Worm (Caenorhabditis elegans) whole organism, young adult: ENCODE results near the gene hoe-1.

ENCODE experiments used
- B0035.1 ChIP-seq: sonication (generic microtip); optimal IDR thresholded peaks from 2 replicates; lab custom pipeline; 2016; ENCODE audit warnings: missing genetic modification characterization, mild to moderate bottlenecking, missing compliant biosample characterization, missing genotype, missing genetic modification reagents
- B0261.1 ChIP-seq: sonication (generic microtip); optimal IDR thresholded peaks from 2 replicates; lab custom pipeline; 2016; ENCODE audit warnings: mild to moderate bottlenecking, missing genetic modification characterization, moderate library complexity, missing compliant biosample characterization
- F10E7.11 ChIP-seq: sonication (generic microtip); optimal IDR thresholded peaks from 2 replicates; lab custom pipeline; 2017; ENCODE audit warnings: mild to moderate bottlenecking, missing genetic modification characterization, moderate library complexity, missing compliant biosample characterization
- F37B4.10 ChIP-seq: fragments of 200-800 bp; sonication (Bioruptor generic); IDR thresholded peaks from 2 replicates; pipeline ENCODE4 v1.3.6; 2022; ENCODE audit warnings: missing genetic modification characterization, missing compliant biosample characterization
- F57A8.1 ChIP-seq: fragments of 200-800 bp; sonication (Bioruptor generic); optimal IDR thresholded peaks from 2 replicates; lab custom pipeline; 2018; ENCODE audit warnings: mild to moderate bottlenecking, missing genetic modification characterization, moderate library complexity, missing compliant biosample characterization
- F57C9.4 ChIP-seq: sonication (generic microtip); optimal IDR thresholded peaks from 2 replicates; lab custom pipeline; 2017; ENCODE audit warnings: mild to moderate bottlenecking, missing genetic modification characterization, missing compliant biosample characterization
- K11D2.4 ChIP-seq: fragments of 200-800 bp; sonication (Bioruptor generic); IDR thresholded peaks from 2 replicates; pipeline ENCODE4 v1.3.6; 2022; ENCODE audit warnings: missing genetic modification reagents, missing genetic modification characterization, missing compliant biosample characterization
- T07F8.4 ChIP-seq: sonication (generic microtip); optimal IDR thresholded peaks from 2 replicates; lab custom pipeline; 2016; ENCODE audit warnings: mild to moderate bottlenecking, missing genetic modification characterization, moderate library complexity, missing compliant biosample characterization
- Y53G8AR.9 ChIP-seq: fragments of 200-800 bp; sonication (Bioruptor generic); conservative IDR thresholded peaks from 2 replicates; pipeline ENCODE4 v1.3.6; 2022; ENCODE audit warnings: missing genetic modification reagents, missing genetic modification characterization, missing compliant biosample characterization
- Y95B8A.8 ChIP-seq: fragments of 200-800 bp; sonication (Bioruptor generic); IDR thresholded peaks from 2 replicates; pipeline ENCODE4 v1.3.6; 2022; ENCODE audit warnings: missing genetic modification reagents, missing genetic modification characterization, missing compliant biosample characterization
- ama-1 ChIP-seq, 3 experiments: fragments of 150-350 bp in 1 of 3; sonication (generic microtip) in 2 of 3; optimal IDR thresholded peaks; 2 replicates each; lab custom pipeline; 2014 to 2018; ENCODE audit warnings: missing biosample characterization in 2 of 3, missing genetic modification characterization in 2 of 3, missing genetic modification reagents in 2 of 3
- attf-6 ChIP-seq: fragments of 200-800 bp; sonication (Bioruptor generic); IDR thresholded peaks from 2 replicates; pipeline ENCODE4 v1.3.6; 2022; ENCODE audit warnings: missing genetic modification reagents, missing genetic modification characterization, missing compliant biosample characterization
- ccch-3 ChIP-seq: fragments of 200-800 bp; sonication (Bioruptor generic); optimal IDR thresholded peaks from 2 replicates; lab custom pipeline; 2018; ENCODE audit warnings: mild to moderate bottlenecking, missing genetic modification characterization, missing compliant biosample characterization
- cebp-1 ChIP-seq, 2 experiments: fragments of 200-800 bp in 1 of 2; sonication (Bioruptor generic) in 1 of 2; sonication (generic microtip) in 1 of 2; IDR thresholded peaks in 1 of 2; optimal IDR thresholded peaks in 1 of 2; 2 replicates each; pipeline versions ENCODE4 v1.3.6 to Lab custom; 2017 to 2022; ENCODE audit warnings: missing compliant biosample characterization in 2 of 2, missing genetic modification characterization in 2 of 2, mild to moderate bottlenecking in 1 of 2, missing genetic modification reagents in 1 of 2, moderate library complexity in 1 of 2
- cebp-2 ChIP-seq: fragments of 200-800 bp; sonication (Bioruptor generic); IDR thresholded peaks from 2 replicates; pipeline ENCODE4 v1.3.6; 2022; ENCODE audit warnings: missing genetic modification characterization, missing compliant biosample characterization
- ceh-58 ChIP-seq: fragments of 200-800 bp; sonication (Bioruptor generic); IDR thresholded peaks from 2 replicates; pipeline ENCODE4 v1.3.6; 2022; ENCODE audit warnings: missing genetic modification characterization, missing compliant biosample characterization
- dox-1 ChIP-seq: fragments of 200-800 bp; sonication (Bioruptor generic); IDR thresholded peaks from 2 replicates; pipeline ENCODE4 v1.3.6; 2022; ENCODE audit warnings: missing genetic modification reagents, missing genetic modification characterization, missing compliant biosample characterization
- ets-4 ChIP-seq: fragments of 200-800 bp; sonication (Bioruptor generic); optimal IDR thresholded peaks from 2 replicates; lab custom pipeline; 2018; ENCODE audit warnings: mild to moderate bottlenecking, missing genetic modification characterization, missing compliant biosample characterization
- hlh-12 ChIP-seq: sonication (generic microtip); optimal IDR thresholded peaks from 2 replicates; lab custom pipeline; 2016; ENCODE audit warnings: missing genetic modification characterization, missing compliant biosample characterization
- hmg-1.2 ChIP-seq: fragments of 200-800 bp; sonication (Bioruptor generic); IDR thresholded peaks from 2 replicates; pipeline ENCODE4 v1.3.6; 2022; ENCODE audit warnings: missing genetic modification reagents, missing genetic modification characterization, missing compliant biosample characterization
- hrde-1 ChIP-seq: sonication (generic microtip); optimal IDR thresholded peaks from 2 replicates; lab custom pipeline; 2016; ENCODE audit warnings: missing genetic modification characterization, mild to moderate bottlenecking, missing compliant biosample characterization, moderate library complexity, missing genotype, missing genetic modification reagents, borderline replicate concordance
- lag-1 ChIP-seq: fragments of 200-800 bp; sonication (Bioruptor generic); IDR thresholded peaks from 2 replicates; pipeline ENCODE4 v1.3.6; 2022; ENCODE audit warnings: missing genetic modification reagents, missing genetic modification characterization, missing compliant biosample characterization
- lin-35 ChIP-seq, 3 experiments: fragments of 150-350 bp in 2 of 3; sonication (generic microtip) in 1 of 3; optimal IDR thresholded peaks; 2 replicates each; lab custom pipeline; 2014 to 2018; ENCODE audit warnings: missing biosample characterization in 3 of 3, missing genetic modification characterization in 3 of 3, missing genetic modification reagents in 3 of 3
- lin-40 ChIP-seq: sonication (generic microtip); optimal IDR thresholded peaks from 2 replicates; lab custom pipeline; 2016; ENCODE audit warnings: missing genetic modification characterization, mild to moderate bottlenecking, missing compliant biosample characterization, missing genotype, missing genetic modification reagents
- madf-3 ChIP-seq: fragments of 200-800 bp; sonication (Bioruptor generic); IDR thresholded peaks from 2 replicates; pipeline ENCODE4 v1.3.6; 2022; ENCODE audit warnings: missing genetic modification reagents, missing genetic modification characterization, missing compliant biosample characterization
- mcd-1 ChIP-seq: fragments of 200-800 bp; sonication (Bioruptor generic); IDR thresholded peaks from 2 replicates; pipeline ENCODE4 v1.3.6; 2022; ENCODE audit warnings: missing genetic modification reagents, missing genetic modification characterization, missing compliant biosample characterization
- mes-4 ChIP-seq: sonication (generic microtip); optimal IDR thresholded peaks from 2 replicates; lab custom pipeline; 2016; ENCODE audit warnings: missing genotype, missing genetic modification characterization, missing compliant biosample characterization
- nhr-179 ChIP-seq: sonication (generic microtip); optimal IDR thresholded peaks from 2 replicates; lab custom pipeline; 2016; ENCODE audit warnings: mild to moderate bottlenecking, missing genetic modification characterization, missing compliant biosample characterization
- nhr-27 ChIP-seq: fragments of 200-800 bp; sonication (Bioruptor generic); optimal IDR thresholded peaks from 2 replicates; lab custom pipeline; 2018; ENCODE audit warnings: mild to moderate bottlenecking, missing genetic modification characterization, moderate library complexity, missing compliant biosample characterization
- nhr-90 ChIP-seq: sonication (generic microtip); optimal IDR thresholded peaks from 2 replicates; lab custom pipeline; 2016; ENCODE audit warnings: missing genotype, mild to moderate bottlenecking, missing genetic modification characterization, missing compliant biosample characterization
- pbrm-1 ChIP-seq: fragments of 200-800 bp; sonication (Bioruptor generic); IDR thresholded peaks from 2 replicates; pipeline ENCODE4 v1.3.6; 2022; ENCODE audit warnings: missing genetic modification reagents, missing genetic modification characterization, missing compliant biosample characterization
- repo-1 ChIP-seq: sonication (generic microtip); optimal IDR thresholded peaks from 2 replicates; lab custom pipeline; 2017; ENCODE audit warnings: mild to moderate bottlenecking, missing genetic modification characterization, missing compliant biosample characterization
- snpc-3.4 ChIP-seq: sonication (generic microtip); optimal IDR thresholded peaks from 2 replicates; lab custom pipeline; 2017; ENCODE audit warnings: missing genetic modification characterization, mild to moderate bottlenecking, missing compliant biosample characterization, antibody characterized with exemption, moderate library complexity, missing genotype, missing genetic modification reagents
- sptf-2 ChIP-seq: fragments of 200-800 bp; sonication (Bioruptor generic); optimal IDR thresholded peaks from 2 replicates; lab custom pipeline; 2018; ENCODE audit warnings: mild to moderate bottlenecking, missing genetic modification characterization, missing compliant biosample characterization
- unc-130 ChIP-seq: sonication (generic microtip); optimal IDR thresholded peaks from 2 replicates; lab custom pipeline; 2016; ENCODE audit warnings: missing genetic modification reagents, missing genetic modification characterization, missing compliant biosample characterization
- zim-3 ChIP-seq: sonication (generic microtip); optimal IDR thresholded peaks from 2 replicates; lab custom pipeline; 2017; ENCODE audit warnings: mild to moderate bottlenecking, missing genetic modification characterization, moderate library complexity, missing compliant biosample characterization
- ztf-18 ChIP-seq: sonication (generic microtip); optimal IDR thresholded peaks from 2 replicates; lab custom pipeline; 2016; ENCODE audit warnings: missing genotype, mild to moderate bottlenecking, missing genetic modification characterization, missing compliant biosample characterization
- ztf-22 ChIP-seq: fragments of 200-800 bp; sonication (Bioruptor generic); optimal IDR thresholded peaks from 2 replicates; lab custom pipeline; 2018; ENCODE audit warnings: mild to moderate bottlenecking, missing genetic modification characterization, moderate library complexity, missing compliant biosample characterization
- ztf-26 ChIP-seq: sonication (generic microtip); optimal IDR thresholded peaks from 2 replicates; lab custom pipeline; 2017; ENCODE audit warnings: missing genetic modification characterization, missing compliant biosample characterization
- ztf-3 ChIP-seq: fragments of 200-800 bp; sonication (Bioruptor generic); optimal IDR thresholded peaks from 2 replicates; lab custom pipeline; 2018; ENCODE audit warnings: mild to moderate bottlenecking, missing genetic modification characterization, missing compliant biosample characterization

Gene hoe-1

ce11 chrIV:4747553-4747952 lies 3.5 kb upstream of the hoe-1 start, which contains the start of gene tctn-1 (continued):
- peak; percentile 69 for TF ChIP-seq repo-1 (tag; lab: Kevin White, UChicago)
- TF ChIP-seq pbrm-1 (GFP tag; lab: Robert Waterston, UW), result no peak
- TF ChIP-seq lin-40, result no peak
- TF ChIP-seq ets-4 (GFP tag; lab: Kevin White, UChicago), result no peak
- no peak for TF ChIP-seq ztf-22 (GFP tag; lab: Kevin White, UChicago)
- TF ChIP-seq hrde-1 (tag; lab: Kevin White, UChicago), result peak; percentile 51
- no peak for TF ChIP-seq Y53G8AR.9 (GFP tag; lab: Robert Waterston, UW)
- no peak for TF ChIP-seq hlh-12 (tag; lab: Kevin White, UChicago)
- no peak for TF ChIP-seq zim-3 (tag; lab: Kevin White, UChicago)
- peak; percentile 11 for TF ChIP-seq F10E7.11 (tag; lab: Kevin White, UChicago)
- peak; percentile 11 for TF ChIP-seq snpc-3.4 (tag; lab: Kevin White, UChicago)
- TF ChIP-seq sptf-2 (GFP tag; lab: Kevin White, UChicago), result no peak
- TF ChIP-seq attf-6 (GFP tag; lab: Robert Waterston, UW), result no peak
- no peak for TF ChIP-seq ztf-3
- TF ChIP-seq cebp-2, result no peak
- no peak for TF ChIP-seq lag-1 (GFP tag; lab: Robert Waterston, UW)
- TF ChIP-seq nhr-27 (tag; lab: Kevin White, UChicago), result no peak
- no peak for TF ChIP-seq T07F8.4
- no peak for TF ChIP-seq unc-130
- TF ChIP-seq mcd-1 (GFP tag; lab: Robert Waterston, UW), result peak; percentile 23; the same call in 1 of the 2 replicates
- no peak for TF ChIP-seq ccch-3 (GFP tag; lab: Kevin White, UChicago)
- no peak for TF ChIP-seq F37B4.10 (GFP tag; lab: Robert Waterston, UW)
- peak; percentile 25 for TF ChIP-seq ama-1 (optimal IDR thresholded peaks at IDR 0.05; lab: Kevin White, UChicago)
- peak in 1 of 2 experiments; percentile 51 for TF ChIP-seq ama-1 (GFP tag; optimal IDR thresholded peaks at IDR 0.05; lab: Kevin White, UChicago)
- TF ChIP-seq B0035.1 (tag; lab: Kevin White, UChicago), result no peak
- no peak for TF ChIP-seq B0261.1
- no peak for TF ChIP-seq madf-3
- no peak for TF ChIP-seq F57A8.1 (GFP tag; lab: Kevin White, UChicago)
- no peak for TF ChIP-seq ztf-18 (tag; lab: Kevin White, UChicago)
- TF ChIP-seq nhr-90, result no peak
- TF ChIP-seq mes-4, result no peak
- no peak for TF ChIP-seq F57C9.4
- no peak for TF ChIP-seq K11D2.4 (GFP tag; lab: Robert Waterston, UW)
- TF ChIP-seq ceh-58 (GFP tag; lab: Robert Waterston, UW), result no peak
- no peak for TF ChIP-seq nhr-179
- 0 out of 2 replicates have a peak, but pooled peaks have one; percentile 52 for TF ChIP-seq Y95B8A.8 (GFP tag; lab: Robert Waterston, UW)
- no peak for TF ChIP-seq ztf-26 (tag; lab: Kevin White, UChicago)
- TF ChIP-seq hmg-1.2, result peak; percentile 22; the same call in 1 of the 2 replicates
- TF ChIP-seq cebp-1 (GFP tag; IDR thresholded peaks at IDR 0.05; lab: Robert Waterston, UW), result no peak
- no peak for TF ChIP-seq cebp-1 (tag; optimal IDR thresholded peaks at IDR 0.05; lab: Kevin White, UChicago)
- TF ChIP-seq lin-35 (GFP tag; optimal IDR thresholded peaks at IDR 0.05; lab: Kevin White, UChicago), result no peak
- TF ChIP-seq dox-1 (GFP tag; lab: Robert Waterston, UW), result 0 out of 2 replicates have a peak, but pooled peaks have one; percentile 14
